Worm (Caenorhabditis elegans) whole organism, mixed stage, embryonic: Measurements from ENCODE around the gene ins-13.

ENCODE experiments used
- M03D4.4 ChIP-seq: sonication (generic microtip); optimal IDR thresholded peaks from 2 replicates; lab custom pipeline; 2017; ENCODE audit warnings: mild to moderate bottlenecking, missing genetic modification characterization, missing compliant biosample characterization
- bed-3 ChIP-seq: fragments of 200-800 bp; sonication (Bioruptor generic); optimal IDR thresholded peaks from 3 replicates; lab custom pipeline; 2018; ENCODE audit warnings: mild to moderate bottlenecking, missing genetic modification characterization, moderate library complexity, missing compliant biosample characterization
- blmp-1 ChIP-seq: fragments of 150-350 bp; optimal IDR thresholded peaks from 2 replicates; lab custom pipeline; 2014; ENCODE audit warnings: missing biosample characterization, missing genetic modification characterization
- ceh-39 ChIP-seq: fragments of 150-350 bp; optimal IDR thresholded peaks from 2 replicates; lab custom pipeline; 2014; ENCODE audit warnings: missing biosample characterization, missing genetic modification characterization
- ceh-43 ChIP-seq: fragments of 200-800 bp; sonication (Bioruptor generic); optimal IDR thresholded peaks from 2 replicates; lab custom pipeline; 2018; ENCODE audit warnings: mild to moderate bottlenecking, missing genetic modification characterization, moderate library complexity, missing compliant biosample characterization
- ceh-83 ChIP-seq: fragments of 200-800 bp; sonication (Bioruptor generic); optimal IDR thresholded peaks from 2 replicates; lab custom pipeline; 2018; ENCODE audit warnings: mild to moderate bottlenecking, missing genetic modification characterization, missing compliant biosample characterization
- ces-1 ChIP-seq: fragments of 150-350 bp; optimal IDR thresholded peaks from 2 replicates; lab custom pipeline; 2014; ENCODE audit warnings: missing biosample characterization, missing genetic modification reagents, missing genetic modification characterization
- cnd-1 ChIP-seq: fragments of 200-800 bp; sonication (Bioruptor generic); optimal IDR thresholded peaks from 2 replicates; lab custom pipeline; 2018; ENCODE audit warnings: mild to moderate bottlenecking, missing genetic modification characterization, missing compliant biosample characterization
- elt-1 ChIP-seq: sonication (generic microtip); optimal IDR thresholded peaks from 2 replicates; lab custom pipeline; 2017; ENCODE audit warnings: missing genetic modification characterization, mild to moderate bottlenecking, missing compliant biosample characterization, antibody characterized with exemption, moderate library complexity, borderline replicate concordance; ENCODE audit not compliant: insufficient read depth
- elt-3 ChIP-seq: fragments of 150-350 bp; optimal IDR thresholded peaks from 2 replicates; lab custom pipeline; 2014; ENCODE audit warnings: missing biosample characterization, missing genetic modification characterization
- flh-1 ChIP-seq: fragments of 200-800 bp; sonication (Bioruptor generic); optimal IDR thresholded peaks from 2 replicates; lab custom pipeline; 2018; ENCODE audit warnings: mild to moderate bottlenecking, missing genetic modification characterization, moderate library complexity, missing compliant biosample characterization
- ham-2 ChIP-seq: fragments of 200-800 bp; sonication (Bioruptor generic); optimal IDR thresholded peaks from 2 replicates; lab custom pipeline; 2018; ENCODE audit warnings: mild to moderate bottlenecking, missing genetic modification characterization, missing compliant biosample characterization
- lin-13 ChIP-seq: fragments of 150-350 bp; optimal IDR thresholded peaks from 2 replicates; lab custom pipeline; 2014; ENCODE audit warnings: missing biosample characterization, missing genetic modification characterization
- lin-32 ChIP-seq: fragments of 200-800 bp; sonication (Bioruptor generic); optimal IDR thresholded peaks from 2 replicates; lab custom pipeline; 2018; ENCODE audit warnings: mild to moderate bottlenecking, missing genetic modification characterization, missing compliant biosample characterization
- lsy-2 ChIP-seq: fragments of 150-350 bp; optimal IDR thresholded peaks from 2 replicates; lab custom pipeline; 2014; ENCODE audit warnings: missing biosample characterization, missing genetic modification characterization
- mab-5 ChIP-seq: fragments of 150-350 bp; optimal IDR thresholded peaks from 2 replicates; lab custom pipeline; 2014; ENCODE audit warnings: missing biosample characterization, missing genetic modification characterization
- mep-1 ChIP-seq: fragments of 150-350 bp; optimal IDR thresholded peaks from 2 replicates; lab custom pipeline; 2017; ENCODE audit warnings: missing biosample characterization, missing genetic modification reagents, missing genetic modification characterization, inconsistent platforms
- nhr-12 ChIP-seq: fragments of 150-350 bp; optimal IDR thresholded peaks from 2 replicates; lab custom pipeline; 2014; ENCODE audit warnings: missing biosample characterization, missing genetic modification characterization
- nhr-2 ChIP-seq: fragments of 150-350 bp; optimal IDR thresholded peaks from 2 replicates; lab custom pipeline; 2014; ENCODE audit warnings: missing biosample characterization, missing genetic modification characterization
- nhr-28 ChIP-seq: fragments of 150-350 bp; optimal IDR thresholded peaks from 2 replicates; lab custom pipeline; 2014; ENCODE audit warnings: missing biosample characterization, missing genetic modification characterization
- pha-4 ChIP-seq: fragments of 150-350 bp; optimal IDR thresholded peaks from 2 replicates; lab custom pipeline; 2018; ENCODE audit warnings: missing biosample characterization, missing genetic modification reagents, missing genetic modification characterization
- sem-2 ChIP-seq: fragments of 200-800 bp; sonication (Bioruptor generic); optimal IDR thresholded peaks from 2 replicates; lab custom pipeline; 2018; ENCODE audit warnings: mild to moderate bottlenecking, missing genetic modification characterization, missing compliant biosample characterization
- tbx-8 ChIP-seq: fragments of 200-800 bp; sonication (Bioruptor generic); optimal IDR thresholded peaks from 2 replicates; lab custom pipeline; 2018; ENCODE audit warnings: mild to moderate bottlenecking, missing genetic modification characterization, moderate library complexity, missing compliant biosample characterization
- unc-120 ChIP-seq: sonication (generic microtip); optimal IDR thresholded peaks from 2 replicates; lab custom pipeline; 2017; ENCODE audit warnings: missing genetic modification characterization, missing compliant biosample characterization; ENCODE audit not compliant: poor library complexity, severe bottlenecking
- unc-39 ChIP-seq: fragments of 150-350 bp; optimal IDR thresholded peaks from 2 replicates; lab custom pipeline; 2014; ENCODE audit warnings: missing biosample characterization, missing genetic modification characterization
- unc-62 ChIP-seq: fragments of 150-350 bp; optimal IDR thresholded peaks from 2 replicates; lab custom pipeline; 2014; ENCODE audit warnings: missing biosample characterization, missing genetic modification reagents, missing genetic modification characterization
- zip-8 ChIP-seq: fragments of 150-350 bp; optimal IDR thresholded peaks from 2 replicates; lab custom pipeline; 2014; ENCODE audit warnings: missing biosample characterization, missing genetic modification characterization
- ztf-11 ChIP-seq: fragments of 150-350 bp; optimal IDR thresholded peaks from 2 replicates; lab custom pipeline; 2014; ENCODE audit warnings: missing biosample characterization, missing genetic modification characterization

ins-13 gene

DNA sequence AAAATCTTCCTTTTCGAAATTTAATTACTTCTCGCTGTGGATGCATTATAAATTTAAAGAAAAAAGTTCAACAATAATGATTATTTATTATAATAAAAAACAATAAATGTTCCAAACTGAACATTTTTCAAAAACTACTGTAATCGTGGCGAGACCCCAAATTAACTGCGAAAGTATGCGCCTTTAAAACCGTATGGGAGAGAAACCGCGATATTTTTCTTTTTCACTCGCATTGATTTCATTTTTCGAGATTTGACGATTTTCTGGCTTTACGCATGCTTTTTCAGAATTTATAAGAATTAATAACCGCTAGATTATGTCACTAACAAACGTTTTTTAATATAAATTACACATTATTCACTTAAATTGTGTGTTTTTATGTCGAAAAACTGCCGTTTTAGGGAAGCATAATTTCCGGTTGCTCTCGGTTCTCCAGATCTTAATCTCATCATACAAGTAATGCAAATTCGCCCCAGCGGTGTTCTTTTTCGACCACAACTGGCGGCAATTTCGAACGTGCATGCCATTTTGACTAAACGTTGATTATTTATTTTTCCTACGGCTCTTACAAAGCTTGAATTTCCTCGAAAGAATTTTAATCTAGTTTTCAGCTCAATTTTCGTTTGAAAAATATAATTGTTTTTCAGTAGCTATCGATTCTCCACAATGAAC, 43.5 kb downstream of the ins-13 start, which contains the start of gene F12A10.8:
Gene F12A10.8, minus strand, starts transcription at position 79 of the 672 bp plus-strand sequence.
- TF ChIP-seq ces-1 = peak; percentile 89
- TF ChIP-seq elt-1 (tag; lab: Kevin White, UChicago) = peak; percentile 52
- TF ChIP-seq sem-2 (GFP tag; lab: Kevin White, UChicago) = no peak
- TF ChIP-seq nhr-12 (tag; lab: Kevin White, UChicago) = no peak
- TF ChIP-seq unc-39 (tag; lab: Kevin White, UChicago) = no peak

DNA sequence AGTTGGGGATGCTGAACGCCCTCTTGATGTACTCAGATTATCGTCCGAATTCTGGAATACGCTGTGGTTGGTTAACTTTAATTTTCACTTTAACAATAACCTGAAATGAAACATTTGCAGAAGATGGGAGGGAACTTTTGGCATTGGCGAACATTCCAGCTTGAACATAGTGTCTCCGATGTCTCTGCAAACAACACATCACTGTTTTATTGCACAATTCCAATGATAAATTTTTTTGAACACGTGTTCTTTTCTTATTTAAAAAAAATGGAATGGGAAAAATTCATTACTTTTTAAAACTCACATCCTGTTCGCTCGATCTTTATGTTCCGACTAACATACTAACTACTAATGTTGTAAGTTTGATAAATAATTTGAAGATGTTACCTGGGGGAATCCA, 44.2 kb downstream of the ins-13 start, which contains the start of gene fzy-1:
Gene fzy-1, plus strand, starts transcription at position 301 of the 400 bp plus-strand sequence.
- TF ChIP-seq ham-2 (no peak), unc-39 (tag; lab: Kevin White, UChicago) (no peak), ces-1 (no peak), sem-2 (GFP tag; lab: Kevin White, UChicago) (no peak), ztf-11 (tag; lab: Kevin White, UChicago) (no peak), unc-62 (no peak)

DNA sequence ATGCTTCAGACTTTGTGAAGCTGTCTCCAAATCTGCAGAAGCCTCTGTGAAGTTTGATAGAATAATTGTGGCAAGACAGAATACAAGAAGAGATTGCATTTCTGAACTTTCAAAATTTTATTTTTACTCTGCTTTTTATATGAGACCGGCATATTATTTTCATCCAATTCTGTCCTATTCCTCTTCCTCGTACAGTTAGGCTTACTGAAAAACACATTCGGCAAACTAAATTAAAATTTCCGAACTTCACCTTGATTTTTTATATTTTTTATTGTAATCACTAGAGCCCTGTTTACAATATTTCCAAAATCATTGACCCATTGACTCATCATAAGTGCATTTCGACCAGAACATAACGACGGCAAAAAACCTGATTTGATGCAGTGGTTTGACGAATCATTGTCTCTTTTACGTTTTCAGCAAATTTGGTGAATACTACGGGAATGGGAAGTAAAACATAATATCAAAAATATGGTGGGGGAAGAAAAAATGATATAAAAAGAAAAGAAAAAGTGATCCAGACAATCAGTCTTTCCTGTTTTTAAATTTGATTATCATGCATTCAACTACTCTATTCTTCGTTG, 46.4 kb downstream of the ins-13 start, which contains the start of the genes suex-1 and F12A10.9:
Gene suex-1, minus strand, starts transcription at position 101 of the 584 bp plus-strand sequence.
Gene F12A10.9, plus strand, starts transcription at position 534 of the 584 bp plus-strand sequence.
- no peak for TF ChIP-seq nhr-28 (tag; lab: Kevin White, UChicago)
- no peak for TF ChIP-seq mep-1 (tag; lab: Kevin White, UChicago)
- TF ChIP-seq ceh-83 (GFP tag; lab: Kevin White, UChicago) = no peak
- no peak for TF ChIP-seq nhr-2 (tag; lab: Kevin White, UChicago)
- no peak for TF ChIP-seq cnd-1
- TF ChIP-seq pha-4 (tag; lab: Kevin White, UChicago) = no peak
- no peak for TF ChIP-seq ceh-39 (tag; lab: Kevin White, UChicago)
- no peak for TF ChIP-seq elt-3
- TF ChIP-seq ceh-43 (GFP tag; lab: Kevin White, UChicago) = no peak

DNA sequence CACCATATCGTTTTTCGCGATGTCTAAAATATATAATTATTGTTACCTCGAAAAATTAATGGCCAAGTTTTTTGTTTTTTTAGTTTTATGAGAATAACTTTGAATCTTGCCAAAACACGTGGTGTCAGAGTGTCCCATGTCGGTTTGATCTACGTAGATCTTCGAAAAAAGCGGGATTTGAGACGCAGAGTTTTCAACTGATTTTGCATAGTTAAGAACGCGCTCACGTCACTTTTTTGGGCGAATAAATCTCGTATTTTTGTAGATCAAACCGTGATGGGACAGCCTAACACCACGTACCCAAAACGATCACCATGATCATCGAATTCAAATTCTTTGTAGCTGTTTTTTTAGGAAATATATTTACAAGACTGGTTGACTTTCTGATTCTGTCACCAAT, 47.1 kb downstream of the ins-13 start:
- TF ChIP-seq tbx-8 (GFP tag; lab: Kevin White, UChicago) (no peak), unc-39 (tag; lab: Kevin White, UChicago) (no peak), pha-4 (tag; lab: Kevin White, UChicago) (no peak), ceh-43 (GFP tag; lab: Kevin White, UChicago) (no peak), bed-3 (GFP tag; lab: Kevin White, UChicago) (no peak), nhr-12 (tag; lab: Kevin White, UChicago) (no peak)

DNA sequence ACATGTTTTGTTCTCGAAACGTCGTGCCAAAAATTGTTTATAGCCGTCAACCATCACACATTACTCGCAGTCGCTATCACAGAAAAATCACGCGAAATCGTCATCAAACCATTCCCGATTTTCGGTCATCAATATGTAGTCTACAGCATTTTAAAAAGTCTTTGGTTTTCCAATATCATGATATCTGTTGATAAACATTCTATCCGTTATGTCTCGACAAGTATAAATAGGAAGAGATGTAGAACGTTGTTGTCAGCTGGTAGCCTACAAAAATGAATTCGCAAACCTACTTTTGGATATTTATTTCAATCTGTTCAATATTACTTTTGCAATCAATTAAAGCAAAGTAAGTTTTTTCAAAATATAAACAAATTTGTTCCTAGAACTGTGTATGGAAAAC, 48.3 kb downstream of the ins-13 start, which contains the start of gene F12A10.1:
Gene F12A10.1, plus strand, starts transcription at position 166 of the 400 bp plus-strand sequence.
- TF ChIP-seq ceh-43 (GFP tag; lab: Kevin White, UChicago) = no peak
- TF ChIP-seq bed-3 (GFP tag; lab: Kevin White, UChicago) = no peak
- no peak for TF ChIP-seq mep-1 (tag; lab: Kevin White, UChicago)
- no peak for TF ChIP-seq pha-4 (tag; lab: Kevin White, UChicago)
- no peak for TF ChIP-seq lsy-2
- TF ChIP-seq unc-62 = no peak
- no peak for TF ChIP-seq lin-13 (tag; lab: Kevin White, UChicago)
- TF ChIP-seq ztf-11 (tag; lab: Kevin White, UChicago) = no peak
- no peak for TF ChIP-seq unc-120 (tag; lab: Kevin White, UChicago)
- TF ChIP-seq blmp-1 (tag; lab: Kevin White, UChicago) = no peak
- no peak for TF ChIP-seq mab-5 (tag; lab: Kevin White, UChicago)
- no peak for TF ChIP-seq sem-2 (GFP tag; lab: Kevin White, UChicago)
- no peak for TF ChIP-seq zip-8 (tag; lab: Kevin White, UChicago)
- no peak for TF ChIP-seq M03D4.4 (tag; lab: Kevin White, UChicago)
- no peak for TF ChIP-seq nhr-12 (tag; lab: Kevin White, UChicago)
- no peak for TF ChIP-seq cnd-1
- TF ChIP-seq lin-32 (GFP tag; lab: Kevin White, UChicago) = no peak
- TF ChIP-seq flh-1 (GFP tag; lab: Kevin White, UChicago) = no peak
- no peak for TF ChIP-seq ces-1
- TF ChIP-seq ceh-83 (GFP tag; lab: Kevin White, UChicago) = no peak
